Worm (Caenorhabditis elegans) whole organism, L4 larva: Measurements from ENCODE around the gene Y43F8B.22.
A peak's percentile ranks its signal among the peaks of the same experiment; 100 is the strongest.

ENCODE experiments used
- F26F4.8 ChIP-seq: fragments of 200-800 bp; sonication (Bioruptor generic); conservative IDR thresholded peaks from 2 replicates; pipeline ENCODE4 v1.3.6; 2022; ENCODE audit warnings: missing genetic modification characterization, missing compliant biosample characterization
- F37D6.2 ChIP-seq: sonication (generic microtip); optimal IDR thresholded peaks from 2 replicates; lab custom pipeline; 2016; ENCODE audit warnings: mild to moderate bottlenecking, missing genetic modification characterization, missing compliant biosample characterization
- Y48G9A.11 ChIP-seq: fragments of 200-800 bp; sonication (Bioruptor generic); IDR thresholded peaks from 2 replicates; pipeline ENCODE4 v1.3.6; 2022; ENCODE audit warnings: missing genetic modification reagents, missing genetic modification characterization, missing compliant biosample characterization
- Y75B8A.6 ChIP-seq: fragments of 200-800 bp; sonication (Bioruptor generic); IDR thresholded peaks from 2 replicates; pipeline ENCODE4 v1.3.6; 2022; ENCODE audit warnings: missing genetic modification reagents, missing genetic modification characterization, missing compliant biosample characterization
- ZK546.5 ChIP-seq, 2 experiments: sonication (generic microtip); optimal IDR thresholded peaks; 2 replicates each; lab custom pipeline; 2017; ENCODE audit warnings: missing biosample characterization in 2 of 2, missing genetic modification characterization in 2 of 2
- aha-1 ChIP-seq: fragments of 150-350 bp; peaks from one replicate; lab custom pipeline; 2014; ENCODE audit warnings: missing biosample characterization, missing genetic modification characterization
- ceh-20 ChIP-seq: fragments of 200-800 bp; sonication (Bioruptor generic); IDR thresholded peaks from 2 replicates; pipeline ENCODE4 v1.3.6; 2022; ENCODE audit warnings: missing genetic modification reagents, missing genetic modification characterization, missing compliant biosample characterization
- ces-1 ChIP-seq: fragments of 150-350 bp; sonication (generic microtip); optimal IDR thresholded peaks from 4 replicates; lab custom pipeline; 2014; ENCODE audit warnings: missing biosample characterization, missing genetic modification reagents, missing genetic modification characterization
- cey-2 ChIP-seq: sonication (generic microtip); optimal IDR thresholded peaks from 3 replicates; lab custom pipeline; 2017; ENCODE audit warnings: missing genetic modification characterization, mild to moderate bottlenecking, missing compliant biosample characterization, antibody characterized with exemption, borderline replicate concordance; ENCODE audit not compliant: insufficient read depth
- ctbp-1 ChIP-seq: fragments of 200-800 bp; sonication (Bioruptor generic); IDR thresholded peaks from 2 replicates; pipeline ENCODE4 v1.3.6; 2022; ENCODE audit warnings: missing genetic modification reagents, missing genetic modification characterization, missing compliant biosample characterization
- daf-16 ChIP-seq, 3 experiments: sonication (generic microtip); optimal IDR thresholded peaks; 2 replicates each; lab custom pipeline; 2016 to 2017; ENCODE audit warnings: missing genetic modification characterization in 3 of 3, missing genetic modification reagents in 3 of 3, mild to moderate bottlenecking in 2 of 3, missing compliant biosample characterization in 2 of 3, missing biosample characterization in 1 of 3, moderate library complexity in 1 of 3
- dmd-8 ChIP-seq: fragments of 200-800 bp; sonication (Bioruptor generic); IDR thresholded peaks from 2 replicates; pipeline ENCODE4 v1.3.6; 2022; ENCODE audit warnings: missing genetic modification characterization, missing compliant biosample characterization
- dmd-9 ChIP-seq: fragments of 200-800 bp; sonication (Bioruptor generic); IDR thresholded peaks from 2 replicates; pipeline ENCODE4 v1.3.6; 2022; ENCODE audit warnings: missing genetic modification reagents, missing genetic modification characterization, missing compliant biosample characterization
- duxl-1 ChIP-seq: sonication (generic microtip); optimal IDR thresholded peaks from 2 replicates; lab custom pipeline; 2016; ENCODE audit warnings: mild to moderate bottlenecking, missing genetic modification characterization, moderate library complexity, missing compliant biosample characterization; ENCODE audit not compliant: poor library complexity
- dve-1 ChIP-seq: sonication (generic microtip); optimal IDR thresholded peaks from 2 replicates; lab custom pipeline; 2017; ENCODE audit warnings: antibody characterized with exemption, mild to moderate bottlenecking, missing genetic modification characterization, missing compliant biosample characterization; ENCODE audit not compliant: insufficient read depth
- egl-27 ChIP-seq: sonication (generic microtip); optimal IDR thresholded peaks from 3 replicates; lab custom pipeline; 2017; ENCODE audit warnings: missing biosample characterization, missing genetic modification reagents, missing genetic modification characterization
- egl-43 ChIP-seq: fragments of 200-800 bp; sonication (Bioruptor generic); IDR thresholded peaks from 2 replicates; pipeline ENCODE4 v1.3.6; 2022; ENCODE audit warnings: missing genetic modification reagents, missing genetic modification characterization, missing compliant biosample characterization
- gei-8 ChIP-seq: fragments of 200-800 bp; sonication (Bioruptor generic); optimal IDR thresholded peaks from 2 replicates; lab custom pipeline; 2018; ENCODE audit warnings: mild to moderate bottlenecking, missing genetic modification characterization, missing compliant biosample characterization
- hif-1 ChIP-seq, 2 experiments: sonication (generic microtip); optimal IDR thresholded peaks; 2 replicates each; lab custom pipeline; 2016 to 2017; ENCODE audit warnings: missing compliant biosample characterization in 2 of 2, missing genetic modification characterization in 2 of 2, missing genetic modification reagents in 2 of 2, missing genotype in 2 of 2, mild to moderate bottlenecking in 1 of 2
- lin-1 ChIP-seq: fragments of 200-800 bp; sonication (Bioruptor generic); IDR thresholded peaks from 2 replicates; pipeline ENCODE4 v1.3.6; 2022; ENCODE audit warnings: missing genetic modification reagents, missing genetic modification characterization, missing compliant biosample characterization
- lin-13 ChIP-seq: fragments of 150-350 bp; optimal IDR thresholded peaks from 2 replicates; lab custom pipeline; 2014; ENCODE audit warnings: missing biosample characterization, missing genetic modification reagents, missing genetic modification characterization
- lsy-2 ChIP-seq, 2 experiments: fragments of 150-350 bp in 1 of 2; sonication (generic microtip) in 1 of 2; optimal IDR thresholded peaks; 2 replicates each; lab custom pipeline; 2014 to 2017; ENCODE audit warnings: missing biosample characterization in 2 of 2, missing genetic modification characterization in 2 of 2
- madf-5 ChIP-seq, 2 experiments: fragments of 200-800 bp; sonication (Bioruptor generic); IDR thresholded peaks; 2 replicates each; pipeline ENCODE4 v1.3.6; 2022; ENCODE audit warnings: missing compliant biosample characterization in 2 of 2, missing genetic modification characterization in 2 of 2
- mdl-1 ChIP-seq, 2 experiments: fragments of 150-350 bp in 1 of 2; sonication (generic microtip) in 1 of 2; optimal IDR thresholded peaks; 2 replicates each; lab custom pipeline; 2014 to 2017; ENCODE audit warnings: missing biosample characterization in 2 of 2, missing genetic modification characterization in 2 of 2
- mdt-29 ChIP-seq: fragments of 200-800 bp; sonication (Bioruptor generic); IDR thresholded peaks from 2 replicates; pipeline ENCODE4 v1.3.6; 2022; ENCODE audit warnings: missing genetic modification reagents, missing genetic modification characterization, missing compliant biosample characterization
- mep-1 ChIP-seq: fragments of 150-350 bp; sonication (generic microtip); optimal IDR thresholded peaks from 3 replicates; lab custom pipeline; 2014; ENCODE audit warnings: missing biosample characterization, missing genetic modification characterization
- mes-2 ChIP-seq: sonication (generic microtip); optimal IDR thresholded peaks from 2 replicates; lab custom pipeline; 2016; ENCODE audit warnings: missing genotype, mild to moderate bottlenecking, missing genetic modification characterization, missing compliant biosample characterization; ENCODE audit not compliant: poor library complexity, severe bottlenecking
- nhr-10 ChIP-seq: fragments of 150-350 bp; optimal IDR thresholded peaks from 2 replicates; lab custom pipeline; 2014; ENCODE audit warnings: missing biosample characterization, missing genetic modification characterization
- nhr-102 ChIP-seq: sonication (generic microtip); optimal IDR thresholded peaks from 2 replicates; lab custom pipeline; 2016; ENCODE audit warnings: mild to moderate bottlenecking, missing genetic modification characterization, moderate library complexity, missing compliant biosample characterization
- nhr-11 ChIP-seq: fragments of 150-350 bp; optimal IDR thresholded peaks from 2 replicates; lab custom pipeline; 2014; ENCODE audit warnings: missing biosample characterization, missing genetic modification characterization
- nhr-237 ChIP-seq: sonication (generic microtip); optimal IDR thresholded peaks from 2 replicates; lab custom pipeline; 2017; ENCODE audit warnings: missing biosample characterization, missing genetic modification characterization
- nhr-28 ChIP-seq: fragments of 150-350 bp; optimal IDR thresholded peaks from 2 replicates; lab custom pipeline; 2014; ENCODE audit warnings: missing biosample characterization, missing genetic modification characterization
- nhr-6 ChIP-seq: fragments of 150-350 bp; optimal IDR thresholded peaks from 2 replicates; lab custom pipeline; 2014; ENCODE audit warnings: missing biosample characterization, missing genetic modification characterization
- nhr-77 ChIP-seq: fragments of 150-350 bp; optimal IDR thresholded peaks from 2 replicates; lab custom pipeline; 2014; ENCODE audit warnings: missing biosample characterization, missing genetic modification characterization
- pha-4 ChIP-seq, 2 experiments: fragments of 150-350 bp in 1 of 2; fragments of 200-800 bp in 1 of 2; sonication (Bioruptor generic) in 1 of 2; IDR thresholded peaks in 1 of 2; optimal IDR thresholded peaks in 1 of 2; 2 replicates each; pipeline versions ENCODE4 v1.3.6 to Lab custom; 2014 to 2022; ENCODE audit warnings: missing genetic modification characterization in 2 of 2, missing genetic modification reagents in 2 of 2, missing biosample characterization in 1 of 2, missing compliant biosample characterization in 1 of 2
- php-3 ChIP-seq: fragments of 200-800 bp; sonication (Bioruptor generic); IDR thresholded peaks from 2 replicates; pipeline ENCODE4 v1.3.6; 2022; ENCODE audit warnings: missing genetic modification reagents, missing genetic modification characterization, missing compliant biosample characterization
- pqm-1 ChIP-seq: sonication (generic microtip); optimal IDR thresholded peaks from 2 replicates; lab custom pipeline; 2017; ENCODE audit warnings: missing biosample characterization, missing genetic modification characterization
- sdz-12 ChIP-seq: fragments of 200-800 bp; sonication (Bioruptor generic); optimal IDR thresholded peaks from 2 replicates; lab custom pipeline; 2018; ENCODE audit warnings: mild to moderate bottlenecking, missing genetic modification characterization, missing compliant biosample characterization
- set-16 ChIP-seq: fragments of 200-800 bp; sonication (Bioruptor generic); IDR thresholded peaks from 2 replicates; pipeline ENCODE4 v1.3.6; 2022; ENCODE audit warnings: missing genetic modification reagents, missing genetic modification characterization, missing compliant biosample characterization
- snpc-1.2 ChIP-seq: fragments of 200-800 bp; sonication (Bioruptor generic); IDR thresholded peaks from 2 replicates; pipeline ENCODE4 v1.3.6; 2022; ENCODE audit warnings: missing genetic modification reagents, missing genetic modification characterization, missing compliant biosample characterization
- spr-3 ChIP-seq: fragments of 200-800 bp; sonication (Bioruptor generic); optimal IDR thresholded peaks from 2 replicates; lab custom pipeline; 2018; ENCODE audit warnings: mild to moderate bottlenecking, missing genetic modification characterization, missing compliant biosample characterization
- tag-97 ChIP-seq: fragments of 200-800 bp; sonication (Bioruptor generic); IDR thresholded peaks from 2 replicates; pipeline ENCODE4 v1.3.6; 2022; ENCODE audit warnings: missing genetic modification characterization, missing compliant biosample characterization
- unc-62 ChIP-seq, 3 experiments: fragments of 150-350 bp in 1 of 3; sonication (generic microtip); optimal IDR thresholded peaks in 2 of 3; peaks in 1 of 3; 1 replicate in 1 of 3; 2 replicates in 2 of 3; lab custom pipeline; 2014 to 2017; ENCODE audit warnings: missing biosample characterization in 3 of 3, missing genetic modification characterization in 3 of 3, missing genetic modification reagents in 3 of 3, missing genotype in 1 of 3
- zfp-2 ChIP-seq: sonication (generic microtip); optimal IDR thresholded peaks from 2 replicates; lab custom pipeline; 2016; ENCODE audit warnings: mild to moderate bottlenecking, missing genetic modification characterization, missing compliant biosample characterization
- zip-11 ChIP-seq: fragments of 200-800 bp; sonication (Bioruptor generic); IDR thresholded peaks from 2 replicates; pipeline ENCODE4 v1.3.6; 2022; ENCODE audit warnings: missing genetic modification characterization, missing compliant biosample characterization
- ztf-7 ChIP-seq: fragments of 150-350 bp; optimal IDR thresholded peaks from 2 replicates; lab custom pipeline; 2014; ENCODE audit warnings: missing biosample characterization, missing genetic modification characterization

The Y43F8B.22 gene

DNA sequence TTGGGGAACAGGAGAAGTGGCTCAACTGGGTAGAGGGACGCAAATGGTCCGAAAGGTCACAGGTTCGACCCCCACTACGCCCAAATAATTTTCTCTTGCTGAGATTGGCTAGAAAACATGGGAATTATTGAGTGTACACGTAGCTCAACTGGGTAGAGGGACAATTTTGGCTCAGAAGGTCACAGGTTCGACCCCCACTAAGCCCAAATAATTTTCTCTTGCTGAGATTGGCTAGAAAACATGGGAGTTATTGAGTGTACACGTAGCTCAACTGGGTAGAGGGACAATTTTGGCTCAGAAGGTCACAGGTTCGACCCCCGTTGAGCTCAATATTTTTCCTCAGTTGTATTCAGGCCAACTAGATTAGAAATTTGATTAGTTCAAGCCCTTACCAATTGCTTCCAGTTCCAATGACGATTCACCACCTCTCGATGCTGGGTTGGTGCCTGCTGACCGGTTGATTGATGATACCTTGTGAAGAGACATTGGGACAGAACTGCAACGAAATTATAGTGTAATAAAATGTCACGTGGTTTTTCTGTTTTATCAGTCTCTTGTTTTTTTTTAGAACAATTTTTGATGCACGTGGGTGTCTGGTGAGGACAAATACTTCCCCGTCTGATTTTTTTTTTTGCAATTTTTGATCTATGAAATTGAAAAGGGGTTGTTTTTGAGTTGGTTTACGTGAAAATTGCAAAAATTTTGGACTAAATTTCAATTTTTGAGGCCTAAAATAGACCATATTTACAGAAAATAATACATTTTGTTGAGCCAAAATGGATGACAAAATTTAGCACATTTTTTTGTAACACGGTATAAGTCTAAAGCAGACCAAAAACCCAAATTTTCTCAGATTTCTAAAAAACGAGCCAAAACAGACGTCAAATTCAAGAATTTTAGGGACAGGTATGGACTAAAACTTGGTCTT is 39.0 kb downstream of the Y43F8B.22 start (continued):
- TF ChIP-seq zip-11 (GFP tag; lab: Robert Waterston, UW), result no peak
- no peak for TF ChIP-seq dmd-8
- TF ChIP-seq mep-1 (tag; lab: Kevin White, UChicago), result no peak
- peak; percentile 39; the same call in 1 of the 2 replicates for TF ChIP-seq php-3 (GFP tag; lab: Robert Waterston, UW)
- peak; percentile 94 for TF ChIP-seq aha-1 (tag; lab: Kevin White, UChicago)
- TF ChIP-seq unc-62 (GFP tag; optimal IDR thresholded peaks at IDR 0.05 in 1 of 2; lab: Kevin White, UChicago), result peak in 1 of 2 experiments; percentile 93
- TF ChIP-seq unc-62 (tag; optimal IDR thresholded peaks at IDR 0.05; lab: Kevin White, UChicago), result no peak
- TF ChIP-seq madf-5 (GFP tag; IDR thresholded peaks at IDR 0.05; lab: Robert Waterston, UW), result no peak
- no peak for TF ChIP-seq nhr-77 (tag; lab: Kevin White, UChicago)
- no peak for TF ChIP-seq nhr-6 (tag; lab: Kevin White, UChicago)
- TF ChIP-seq mdl-1 (tag; optimal IDR thresholded peaks at IDR 0.05; lab: Kevin White, UChicago), result peak; percentile 46 to 76
- TF ChIP-seq nhr-11 (tag; lab: Kevin White, UChicago), result no peak
- TF ChIP-seq F26F4.8, result 0 out of 2 replicates have a peak, but pooled peaks have one; percentile 2
- TF ChIP-seq set-16 (GFP tag; lab: Robert Waterston, UW), result no peak
- no peak for TF ChIP-seq pqm-1 (tag; lab: Kevin White, UChicago)
- TF ChIP-seq dmd-9 (GFP tag; lab: Robert Waterston, UW), result no peak
- TF ChIP-seq snpc-1.2 (GFP tag; lab: Robert Waterston, UW), result no peak
- no peak for TF ChIP-seq sdz-12
- no peak for TF ChIP-seq ztf-7 (tag; lab: Kevin White, UChicago)
- no peak for TF ChIP-seq lin-1 (GFP tag; lab: Robert Waterston, UW)
- no peak for TF ChIP-seq lin-13 (GFP tag; lab: Kevin White, UChicago)
- peak in 1 of 2 experiments; percentile 32 for TF ChIP-seq lsy-2 (tag; optimal IDR thresholded peaks at IDR 0.05; lab: Kevin White, UChicago)
- no peak for TF ChIP-seq cey-2
- TF ChIP-seq zfp-2 (tag; lab: Kevin White, UChicago), result no peak
- peak; percentile 37 for TF ChIP-seq nhr-28
- no peak for TF ChIP-seq ces-1 (GFP tag; lab: Kevin White, UChicago)
- TF ChIP-seq ctbp-1, result 0 out of 2 replicates have a peak, but pooled peaks have one; percentile 45
- no peak for TF ChIP-seq Y75B8A.6 (GFP tag; lab: Robert Waterston, UW)
- no peak for TF ChIP-seq pha-4 (GFP tag; IDR thresholded peaks at IDR 0.05; lab: Robert Waterston, UW)
- TF ChIP-seq pha-4 (tag; optimal IDR thresholded peaks at IDR 0.05; lab: Kevin White, UChicago), result no peak
- TF ChIP-seq mes-2, result no peak
- no peak for TF ChIP-seq dve-1 (tag; lab: Kevin White, UChicago)
- no peak for TF ChIP-seq duxl-1 (tag; lab: Kevin White, UChicago)
- TF ChIP-seq gei-8, result no peak
- no peak for TF ChIP-seq spr-3 (GFP tag; lab: Kevin White, UChicago)
- peak; percentile 70 for TF ChIP-seq ceh-20 (GFP tag; lab: Robert Waterston, UW)
- peak in 1 of 2 experiments; percentile 57 for TF ChIP-seq hif-1 (tag; optimal IDR thresholded peaks at IDR 0.05; lab: Kevin White, UChicago)
- TF ChIP-seq F37D6.2 (tag; lab: Kevin White, UChicago), result no peak
- TF ChIP-seq nhr-10 (tag; lab: Kevin White, UChicago), result no peak
- TF ChIP-seq Y48G9A.11 (GFP tag; lab: Robert Waterston, UW), result 0 out of 2 replicates have a peak, but pooled peaks have one; percentile 34
- TF ChIP-seq mdt-29 (GFP tag; lab: Robert Waterston, UW), result 0 out of 2 replicates have a peak, but pooled peaks have one; percentile 35
- TF ChIP-seq nhr-237 (tag; lab: Kevin White, UChicago), result no peak
- no peak for TF ChIP-seq daf-16 (GFP tag; optimal IDR thresholded peaks at IDR 0.05; lab: Kevin White, UChicago)
- peak; percentile 23 for TF ChIP-seq daf-16 (tag; optimal IDR thresholded peaks at IDR 0.05; lab: Kevin White, UChicago)
- TF ChIP-seq nhr-102 (tag; lab: Kevin White, UChicago), result no peak
- TF ChIP-seq egl-27, result no peak
- peak; percentile 81 for TF ChIP-seq egl-43 (GFP tag; lab: Robert Waterston, UW)
- no peak for TF ChIP-seq tag-97 (GFP tag; lab: Robert Waterston, UW)
- no peak for TF ChIP-seq ZK546.5 (tag; optimal IDR thresholded peaks at IDR 0.05; lab: Kevin White, UChicago)
